Worm (Caenorhabditis elegans) whole organism, mixed stage, embryonic: ENCODE data around the gene T02H6.3.
A peak's percentile ranks its signal among the peaks of the same experiment; 100 is the strongest.

Experiments
- M03D4.4 ChIP-seq: sonication (generic microtip); optimal IDR thresholded peaks from 2 replicates; lab custom pipeline; 2017; ENCODE audit warnings: mild to moderate bottlenecking, missing genetic modification characterization, missing compliant biosample characterization
- bed-3 ChIP-seq: fragments of 200-800 bp; sonication (Bioruptor generic); optimal IDR thresholded peaks from 3 replicates; lab custom pipeline; 2018; ENCODE audit warnings: mild to moderate bottlenecking, missing genetic modification characterization, moderate library complexity, missing compliant biosample characterization
- blmp-1 ChIP-seq: fragments of 150-350 bp; optimal IDR thresholded peaks from 2 replicates; lab custom pipeline; 2014; ENCODE audit warnings: missing biosample characterization, missing genetic modification characterization
- ceh-39 ChIP-seq: fragments of 150-350 bp; optimal IDR thresholded peaks from 2 replicates; lab custom pipeline; 2014; ENCODE audit warnings: missing biosample characterization, missing genetic modification characterization
- ceh-83 ChIP-seq: fragments of 200-800 bp; sonication (Bioruptor generic); optimal IDR thresholded peaks from 2 replicates; lab custom pipeline; 2018; ENCODE audit warnings: mild to moderate bottlenecking, missing genetic modification characterization, missing compliant biosample characterization
- ces-1 ChIP-seq: fragments of 150-350 bp; optimal IDR thresholded peaks from 2 replicates; lab custom pipeline; 2014; ENCODE audit warnings: missing biosample characterization, missing genetic modification reagents, missing genetic modification characterization
- cnd-1 ChIP-seq: fragments of 200-800 bp; sonication (Bioruptor generic); optimal IDR thresholded peaks from 2 replicates; lab custom pipeline; 2018; ENCODE audit warnings: mild to moderate bottlenecking, missing genetic modification characterization, missing compliant biosample characterization
- drap-1 ChIP-seq: fragments of 200-800 bp; sonication (Bioruptor generic); optimal IDR thresholded peaks from 3 replicates; lab custom pipeline; 2018; ENCODE audit warnings: mild to moderate bottlenecking, missing genetic modification characterization, missing compliant biosample characterization
- elt-3 ChIP-seq: fragments of 150-350 bp; optimal IDR thresholded peaks from 2 replicates; lab custom pipeline; 2014; ENCODE audit warnings: missing biosample characterization, missing genetic modification characterization
- flh-1 ChIP-seq: fragments of 200-800 bp; sonication (Bioruptor generic); optimal IDR thresholded peaks from 2 replicates; lab custom pipeline; 2018; ENCODE audit warnings: mild to moderate bottlenecking, missing genetic modification characterization, moderate library complexity, missing compliant biosample characterization
- ham-2 ChIP-seq: fragments of 200-800 bp; sonication (Bioruptor generic); optimal IDR thresholded peaks from 2 replicates; lab custom pipeline; 2018; ENCODE audit warnings: mild to moderate bottlenecking, missing genetic modification characterization, missing compliant biosample characterization
- hlh-1 ChIP-seq: fragments of 150-350 bp; optimal IDR thresholded peaks from 2 replicates; lab custom pipeline; 2014; ENCODE audit warnings: missing biosample characterization, missing genetic modification reagents, missing genetic modification characterization
- lin-32 ChIP-seq: fragments of 200-800 bp; sonication (Bioruptor generic); optimal IDR thresholded peaks from 2 replicates; lab custom pipeline; 2018; ENCODE audit warnings: mild to moderate bottlenecking, missing genetic modification characterization, missing compliant biosample characterization
- lsy-2 ChIP-seq: fragments of 150-350 bp; optimal IDR thresholded peaks from 2 replicates; lab custom pipeline; 2014; ENCODE audit warnings: missing biosample characterization, missing genetic modification characterization
- mab-5 ChIP-seq: fragments of 150-350 bp; optimal IDR thresholded peaks from 2 replicates; lab custom pipeline; 2014; ENCODE audit warnings: missing biosample characterization, missing genetic modification characterization
- mep-1 ChIP-seq: fragments of 150-350 bp; optimal IDR thresholded peaks from 2 replicates; lab custom pipeline; 2017; ENCODE audit warnings: missing biosample characterization, missing genetic modification reagents, missing genetic modification characterization, inconsistent platforms
- nhr-12 ChIP-seq: fragments of 150-350 bp; optimal IDR thresholded peaks from 2 replicates; lab custom pipeline; 2014; ENCODE audit warnings: missing biosample characterization, missing genetic modification characterization
- nhr-2 ChIP-seq: fragments of 150-350 bp; optimal IDR thresholded peaks from 2 replicates; lab custom pipeline; 2014; ENCODE audit warnings: missing biosample characterization, missing genetic modification characterization
- nhr-237 ChIP-seq: fragments of 150-350 bp; optimal IDR thresholded peaks from 2 replicates; lab custom pipeline; 2014; ENCODE audit warnings: missing biosample characterization, missing genetic modification characterization
- nhr-28 ChIP-seq: fragments of 150-350 bp; optimal IDR thresholded peaks from 2 replicates; lab custom pipeline; 2014; ENCODE audit warnings: missing biosample characterization, missing genetic modification characterization
- pha-4 ChIP-seq: fragments of 150-350 bp; optimal IDR thresholded peaks from 2 replicates; lab custom pipeline; 2018; ENCODE audit warnings: missing biosample characterization, missing genetic modification reagents, missing genetic modification characterization
- sem-2 ChIP-seq: fragments of 200-800 bp; sonication (Bioruptor generic); optimal IDR thresholded peaks from 2 replicates; lab custom pipeline; 2018; ENCODE audit warnings: mild to moderate bottlenecking, missing genetic modification characterization, missing compliant biosample characterization
- snpc-4 ChIP-seq: fragments of 150-350 bp; optimal IDR thresholded peaks from 2 replicates; lab custom pipeline; 2014; ENCODE audit warnings: missing biosample characterization, missing genetic modification characterization
- sptf-1 ChIP-seq: sonication (generic microtip); optimal IDR thresholded peaks from 2 replicates; lab custom pipeline; 2017; ENCODE audit warnings: mild to moderate bottlenecking, missing genetic modification characterization, moderate library complexity, missing compliant biosample characterization
- tbx-8 ChIP-seq: fragments of 200-800 bp; sonication (Bioruptor generic); optimal IDR thresholded peaks from 2 replicates; lab custom pipeline; 2018; ENCODE audit warnings: mild to moderate bottlenecking, missing genetic modification characterization, moderate library complexity, missing compliant biosample characterization
- unc-120 ChIP-seq: sonication (generic microtip); optimal IDR thresholded peaks from 2 replicates; lab custom pipeline; 2017; ENCODE audit warnings: missing genetic modification characterization, missing compliant biosample characterization; ENCODE audit not compliant: poor library complexity, severe bottlenecking
- unc-39 ChIP-seq: fragments of 150-350 bp; optimal IDR thresholded peaks from 2 replicates; lab custom pipeline; 2014; ENCODE audit warnings: missing biosample characterization, missing genetic modification characterization
- zip-8 ChIP-seq: fragments of 150-350 bp; optimal IDR thresholded peaks from 2 replicates; lab custom pipeline; 2014; ENCODE audit warnings: missing biosample characterization, missing genetic modification characterization
- ztf-11 ChIP-seq: fragments of 150-350 bp; optimal IDR thresholded peaks from 2 replicates; lab custom pipeline; 2014; ENCODE audit warnings: missing biosample characterization, missing genetic modification characterization

T02H6.3 gene

ce11 chrII:691550-691949 lies at the start of gene T02H6.3:
Gene T02H6.3, plus strand, starts transcription at chrII:691850.
- TF ChIP-seq elt-3 (tag; lab: Kevin White, UChicago) (no peak), ham-2 (GFP tag; lab: Kevin White, UChicago) (no peak), tbx-8 (no peak), drap-1 (GFP tag; lab: Kevin White, UChicago) (no peak), mab-5 (tag; lab: Kevin White, UChicago) (no peak), ztf-11 (tag; lab: Kevin White, UChicago) (no peak), blmp-1 (tag; lab: Kevin White, UChicago) (no peak), flh-1 (GFP tag; lab: Kevin White, UChicago) (no peak), sptf-1 (tag; lab: Kevin White, UChicago) (no peak), M03D4.4 (tag; lab: Kevin White, UChicago) (no peak), nhr-237 (no peak), bed-3 (GFP tag; lab: Kevin White, UChicago) (no peak), unc-39 (tag; lab: Kevin White, UChicago) (no peak)
- TF ChIP-seq, all 35 proteins: peak for 0

ce11 chrII:643733-644132 lies 47.9 kb upstream of the T02H6.3 start:
- TF ChIP-seq nhr-237 (no peak), sptf-1 (tag; lab: Kevin White, UChicago) (no peak), ham-2 (GFP tag; lab: Kevin White, UChicago) (peak; percentile 9), nhr-2 (tag; lab: Kevin White, UChicago) (no peak), ceh-39 (tag; lab: Kevin White, UChicago) (no peak), unc-120 (tag; lab: Kevin White, UChicago) (no peak), blmp-1 (tag; lab: Kevin White, UChicago) (no peak), sem-2 (no peak)
- TF ChIP-seq, all 35 proteins: peak for 1

ce11 chrII:650321-651005 lies 41.2 kb upstream of the T02H6.3 start, which contains the start of the genes K07E8.7 and frpr-14:
Gene K07E8.7, minus strand, starts transcription at chrII:650367.
Gene frpr-14, plus strand, starts transcription at chrII:650955.
- TF ChIP-seq ceh-83 = no peak
- no peak for TF ChIP-seq flh-1 (GFP tag; lab: Kevin White, UChicago)
- TF ChIP-seq zip-8 = no peak
- no peak for TF ChIP-seq ham-2 (GFP tag; lab: Kevin White, UChicago)
- no peak for TF ChIP-seq nhr-2 (tag; lab: Kevin White, UChicago)
- no peak for TF ChIP-seq bed-3 (GFP tag; lab: Kevin White, UChicago)
- TF ChIP-seq lin-32 (GFP tag; lab: Kevin White, UChicago) = no peak
- TF ChIP-seq mep-1 (tag; lab: Kevin White, UChicago) = no peak
- no peak for TF ChIP-seq hlh-1
- peak; percentile 28 for TF ChIP-seq lsy-2
- peak; percentile 33 for TF ChIP-seq ces-1 (GFP tag; lab: Kevin White, UChicago)

- TF ChIP-seq ham-2 (GFP tag; lab: Kevin White, UChicago) = peak; percentile 35
- no peak for TF ChIP-seq cnd-1 (tag; lab: Kevin White, UChicago)
- no peak for TF ChIP-seq nhr-12 (tag; lab: Kevin White, UChicago)
These were observed 40.3 kb upstream of the T02H6.3 start for ce11 chrII:651324-651723.

- TF ChIP-seq unc-39 (tag; lab: Kevin White, UChicago) = no peak
- no peak for TF ChIP-seq lsy-2
- TF ChIP-seq drap-1 (GFP tag; lab: Kevin White, UChicago) = no peak
- TF ChIP-seq pha-4 (tag; lab: Kevin White, UChicago) = no peak
- no peak for TF ChIP-seq hlh-1
- no peak for TF ChIP-seq nhr-2 (tag; lab: Kevin White, UChicago)
- no peak for TF ChIP-seq blmp-1 (tag; lab: Kevin White, UChicago)
- no peak for TF ChIP-seq elt-3 (tag; lab: Kevin White, UChicago)
- TF ChIP-seq nhr-28 = no peak
- TF ChIP-seq sem-2 = no peak
- TF ChIP-seq mep-1 (tag; lab: Kevin White, UChicago) = no peak
- no peak for TF ChIP-seq tbx-8
- TF ChIP-seq snpc-4 = no peak
- no peak for TF ChIP-seq lin-32 (GFP tag; lab: Kevin White, UChicago)
These were observed 33.3 kb upstream of the T02H6.3 start, which contains the start of gene sdz-24 for ce11 chrII:658369-658768. Gene sdz-24, plus strand, starts transcription at chrII:658669.
